Worm (Caenorhabditis elegans) whole organism, mixed stage, embryonic: Measurements from ENCODE around the gene nono-1.
A peak's percentile ranks its signal among the peaks of the same experiment; 100 is the strongest.

Experiments
- M03D4.4 ChIP-seq: sonication (generic microtip); optimal IDR thresholded peaks from 2 replicates; lab custom pipeline; 2017; ENCODE audit warnings: mild to moderate bottlenecking, missing genetic modification characterization, missing compliant biosample characterization
- bed-3 ChIP-seq: fragments of 200-800 bp; sonication (Bioruptor generic); optimal IDR thresholded peaks from 3 replicates; lab custom pipeline; 2018; ENCODE audit warnings: mild to moderate bottlenecking, missing genetic modification characterization, moderate library complexity, missing compliant biosample characterization
- blmp-1 ChIP-seq: fragments of 150-350 bp; optimal IDR thresholded peaks from 2 replicates; lab custom pipeline; 2014; ENCODE audit warnings: missing biosample characterization, missing genetic modification characterization
- ceh-39 ChIP-seq: fragments of 150-350 bp; optimal IDR thresholded peaks from 2 replicates; lab custom pipeline; 2014; ENCODE audit warnings: missing biosample characterization, missing genetic modification characterization
- ceh-43 ChIP-seq: fragments of 200-800 bp; sonication (Bioruptor generic); optimal IDR thresholded peaks from 2 replicates; lab custom pipeline; 2018; ENCODE audit warnings: mild to moderate bottlenecking, missing genetic modification characterization, moderate library complexity, missing compliant biosample characterization
- ceh-83 ChIP-seq: fragments of 200-800 bp; sonication (Bioruptor generic); optimal IDR thresholded peaks from 2 replicates; lab custom pipeline; 2018; ENCODE audit warnings: mild to moderate bottlenecking, missing genetic modification characterization, missing compliant biosample characterization
- ces-1 ChIP-seq: fragments of 150-350 bp; optimal IDR thresholded peaks from 2 replicates; lab custom pipeline; 2014; ENCODE audit warnings: missing biosample characterization, missing genetic modification reagents, missing genetic modification characterization
- drap-1 ChIP-seq: fragments of 200-800 bp; sonication (Bioruptor generic); optimal IDR thresholded peaks from 3 replicates; lab custom pipeline; 2018; ENCODE audit warnings: mild to moderate bottlenecking, missing genetic modification characterization, missing compliant biosample characterization
- elt-1 ChIP-seq: sonication (generic microtip); optimal IDR thresholded peaks from 2 replicates; lab custom pipeline; 2017; ENCODE audit warnings: missing genetic modification characterization, mild to moderate bottlenecking, missing compliant biosample characterization, antibody characterized with exemption, moderate library complexity, borderline replicate concordance; ENCODE audit not compliant: insufficient read depth
- elt-3 ChIP-seq: fragments of 150-350 bp; optimal IDR thresholded peaks from 2 replicates; lab custom pipeline; 2014; ENCODE audit warnings: missing biosample characterization, missing genetic modification characterization
- flh-1 ChIP-seq: fragments of 200-800 bp; sonication (Bioruptor generic); optimal IDR thresholded peaks from 2 replicates; lab custom pipeline; 2018; ENCODE audit warnings: mild to moderate bottlenecking, missing genetic modification characterization, moderate library complexity, missing compliant biosample characterization
- ham-2 ChIP-seq: fragments of 200-800 bp; sonication (Bioruptor generic); optimal IDR thresholded peaks from 2 replicates; lab custom pipeline; 2018; ENCODE audit warnings: mild to moderate bottlenecking, missing genetic modification characterization, missing compliant biosample characterization
- hlh-1 ChIP-seq: fragments of 150-350 bp; optimal IDR thresholded peaks from 2 replicates; lab custom pipeline; 2014; ENCODE audit warnings: missing biosample characterization, missing genetic modification reagents, missing genetic modification characterization
- lin-13 ChIP-seq: fragments of 150-350 bp; optimal IDR thresholded peaks from 2 replicates; lab custom pipeline; 2014; ENCODE audit warnings: missing biosample characterization, missing genetic modification characterization
- lin-32 ChIP-seq: fragments of 200-800 bp; sonication (Bioruptor generic); optimal IDR thresholded peaks from 2 replicates; lab custom pipeline; 2018; ENCODE audit warnings: mild to moderate bottlenecking, missing genetic modification characterization, missing compliant biosample characterization
- lsy-2 ChIP-seq: fragments of 150-350 bp; optimal IDR thresholded peaks from 2 replicates; lab custom pipeline; 2014; ENCODE audit warnings: missing biosample characterization, missing genetic modification characterization
- mab-5 ChIP-seq: fragments of 150-350 bp; optimal IDR thresholded peaks from 2 replicates; lab custom pipeline; 2014; ENCODE audit warnings: missing biosample characterization, missing genetic modification characterization
- mep-1 ChIP-seq: fragments of 150-350 bp; optimal IDR thresholded peaks from 2 replicates; lab custom pipeline; 2017; ENCODE audit warnings: missing biosample characterization, missing genetic modification reagents, missing genetic modification characterization, inconsistent platforms
- mls-2 ChIP-seq: sonication (generic microtip); optimal IDR thresholded peaks from 2 replicates; lab custom pipeline; 2016; ENCODE audit warnings: mild to moderate bottlenecking, missing genetic modification characterization, moderate library complexity, missing compliant biosample characterization
- nhr-2 ChIP-seq: fragments of 150-350 bp; optimal IDR thresholded peaks from 2 replicates; lab custom pipeline; 2014; ENCODE audit warnings: missing biosample characterization, missing genetic modification characterization
- nhr-76 ChIP-seq: sonication (generic microtip); optimal IDR thresholded peaks from 2 replicates; lab custom pipeline; 2017; ENCODE audit warnings: missing biosample characterization, missing genetic modification characterization
- sem-2 ChIP-seq: fragments of 200-800 bp; sonication (Bioruptor generic); optimal IDR thresholded peaks from 2 replicates; lab custom pipeline; 2018; ENCODE audit warnings: mild to moderate bottlenecking, missing genetic modification characterization, missing compliant biosample characterization
- snpc-4 ChIP-seq: fragments of 150-350 bp; optimal IDR thresholded peaks from 2 replicates; lab custom pipeline; 2014; ENCODE audit warnings: missing biosample characterization, missing genetic modification characterization
- sptf-1 ChIP-seq: sonication (generic microtip); optimal IDR thresholded peaks from 2 replicates; lab custom pipeline; 2017; ENCODE audit warnings: mild to moderate bottlenecking, missing genetic modification characterization, moderate library complexity, missing compliant biosample characterization
- unc-120 ChIP-seq: sonication (generic microtip); optimal IDR thresholded peaks from 2 replicates; lab custom pipeline; 2017; ENCODE audit warnings: missing genetic modification characterization, missing compliant biosample characterization; ENCODE audit not compliant: poor library complexity, severe bottlenecking
- unc-39 ChIP-seq: fragments of 150-350 bp; optimal IDR thresholded peaks from 2 replicates; lab custom pipeline; 2014; ENCODE audit warnings: missing biosample characterization, missing genetic modification characterization
- unc-62 ChIP-seq: fragments of 150-350 bp; optimal IDR thresholded peaks from 2 replicates; lab custom pipeline; 2014; ENCODE audit warnings: missing biosample characterization, missing genetic modification reagents, missing genetic modification characterization
- zip-8 ChIP-seq: fragments of 150-350 bp; optimal IDR thresholded peaks from 2 replicates; lab custom pipeline; 2014; ENCODE audit warnings: missing biosample characterization, missing genetic modification characterization
- ztf-11 ChIP-seq: fragments of 150-350 bp; optimal IDR thresholded peaks from 2 replicates; lab custom pipeline; 2014; ENCODE audit warnings: missing biosample characterization, missing genetic modification characterization

The nono-1 gene

DNA sequence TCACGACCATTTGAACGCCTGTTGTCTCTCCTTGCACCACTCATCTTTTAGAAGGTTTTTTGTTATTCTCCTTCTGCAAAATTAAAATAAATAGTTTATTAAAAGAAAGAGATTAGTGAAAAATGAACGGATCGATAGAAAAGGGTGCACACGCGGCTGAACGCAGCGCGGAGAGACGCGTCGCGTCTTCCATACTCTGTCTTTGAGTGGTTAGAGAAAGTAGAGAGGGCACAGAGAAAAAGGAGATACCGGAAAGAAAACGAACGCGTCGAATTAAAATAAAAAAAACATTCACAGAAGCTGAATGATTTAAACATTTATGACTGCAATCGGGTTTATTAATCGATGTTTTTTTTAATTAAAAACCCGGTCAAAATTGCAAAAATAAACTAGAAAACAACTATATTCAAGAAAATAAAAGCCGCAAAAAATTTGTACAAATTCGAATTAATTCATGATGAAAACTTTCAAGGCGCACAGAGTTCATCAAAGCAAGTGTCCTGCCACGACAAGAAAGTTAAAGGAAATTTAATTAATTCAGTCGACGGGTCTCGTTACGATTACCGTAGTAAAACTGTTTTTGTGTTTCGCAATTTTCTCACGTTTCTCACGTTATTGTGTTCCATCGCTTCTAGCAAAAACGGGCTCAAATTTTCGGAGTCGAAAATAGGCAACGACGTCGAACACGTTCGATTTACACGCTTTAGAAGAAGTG is at the start of gene nono-1, which contains the start of gene nop-1:
nono-1 (minus strand) TSS at position 75 of the 715 bp plus-strand sequence.
nop-1 (plus strand) TSS at position 551 of the 715 bp plus-strand sequence.
- peak; percentile 10 for TF ChIP-seq mep-1 (tag; lab: Kevin White, UChicago)
- TF ChIP-seq elt-1: no peak
- no peak for TF ChIP-seq drap-1
- no peak for TF ChIP-seq flh-1 (GFP tag; lab: Kevin White, UChicago)
- TF ChIP-seq ceh-39 (tag; lab: Kevin White, UChicago): peak; percentile 100
- TF ChIP-seq mab-5 (tag; lab: Kevin White, UChicago): no peak
- peak; percentile 22 for TF ChIP-seq mls-2 (tag; lab: Kevin White, UChicago)
- TF ChIP-seq ces-1: peak; percentile 9

DNA sequence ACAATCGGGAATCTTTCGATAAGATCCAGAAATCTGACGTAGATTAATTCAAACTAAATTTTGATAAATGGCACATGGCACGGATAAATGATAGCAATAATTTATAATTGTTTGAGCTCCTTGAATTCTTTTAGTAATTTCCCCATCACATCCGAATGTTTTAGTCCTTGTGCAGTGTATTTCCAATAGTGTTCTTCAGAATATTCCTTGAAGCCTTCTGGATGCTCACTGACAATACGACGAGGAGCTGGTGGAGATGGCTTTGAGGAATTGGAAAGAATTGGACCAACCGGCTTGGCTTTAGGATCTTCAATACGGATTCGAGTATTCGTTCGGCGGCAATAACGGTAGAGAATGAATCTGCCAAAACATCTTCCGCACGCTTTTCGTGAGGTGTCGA is 48.4 kb upstream of the nono-1 start:
- TF ChIP-seq M03D4.4 (tag; lab: Kevin White, UChicago): no peak
- no peak for TF ChIP-seq bed-3
- no peak for TF ChIP-seq snpc-4
- no peak for TF ChIP-seq nhr-76 (tag; lab: Kevin White, UChicago)
- TF ChIP-seq lsy-2 (tag; lab: Kevin White, UChicago): no peak
- no peak for TF ChIP-seq mls-2 (tag; lab: Kevin White, UChicago)
- TF ChIP-seq flh-1 (GFP tag; lab: Kevin White, UChicago): no peak
- TF ChIP-seq lin-32 (GFP tag; lab: Kevin White, UChicago): no peak
- TF ChIP-seq blmp-1 (tag; lab: Kevin White, UChicago): no peak
- TF ChIP-seq nhr-2 (tag; lab: Kevin White, UChicago): no peak

DNA sequence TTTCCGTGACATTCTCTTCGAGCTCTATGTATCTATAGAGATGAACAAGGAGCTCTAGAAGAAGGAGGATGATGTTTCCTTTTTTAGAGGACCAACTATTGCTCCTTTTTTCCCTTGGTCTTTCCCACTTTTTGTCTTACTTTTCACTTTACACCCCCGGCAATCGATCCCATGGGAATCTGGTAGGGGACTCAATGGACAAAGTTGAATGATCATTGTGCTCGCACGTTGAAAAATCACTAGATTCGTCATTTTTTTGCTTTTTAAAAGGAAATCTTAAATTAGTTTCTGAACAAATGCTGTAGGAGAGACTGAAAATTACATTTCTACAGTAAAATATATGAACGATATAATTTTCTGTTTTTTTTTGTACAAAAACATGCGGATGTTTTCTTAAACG is 44.0 kb upstream of the nono-1 start:
- no peak for TF ChIP-seq sptf-1 (tag; lab: Kevin White, UChicago)
- no peak for TF ChIP-seq lin-13 (tag; lab: Kevin White, UChicago)
- no peak for TF ChIP-seq drap-1
- no peak for TF ChIP-seq mab-5 (tag; lab: Kevin White, UChicago)
- no peak for TF ChIP-seq lsy-2 (tag; lab: Kevin White, UChicago)
- no peak for TF ChIP-seq ces-1
- TF ChIP-seq zip-8 (tag; lab: Kevin White, UChicago): no peak
- TF ChIP-seq unc-62 (GFP tag; lab: Kevin White, UChicago): no peak
- TF ChIP-seq sem-2 (GFP tag; lab: Kevin White, UChicago): no peak
- no peak for TF ChIP-seq elt-1
- TF ChIP-seq hlh-1 (tag; lab: Kevin White, UChicago): no peak

DNA sequence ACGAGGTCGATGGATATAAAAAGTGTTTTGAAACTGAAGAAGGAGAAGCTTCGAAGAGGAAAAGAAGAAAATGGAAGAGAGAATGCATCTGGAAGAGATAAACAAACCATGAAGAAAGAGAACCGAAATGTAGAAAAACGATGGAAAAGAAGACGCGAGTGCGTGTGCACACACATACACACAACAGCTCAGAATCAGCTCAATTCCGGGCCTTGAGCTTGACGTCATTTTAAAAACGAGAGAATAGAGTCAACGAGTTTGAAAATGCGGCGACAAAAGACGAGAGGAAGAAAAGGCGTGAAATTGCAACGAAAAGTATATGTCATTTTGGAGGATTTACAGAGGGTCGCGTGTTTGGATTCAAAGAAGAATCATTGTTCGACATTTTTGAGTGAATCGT is 41.6 kb upstream of the nono-1 start:
- TF ChIP-seq ham-2 (GFP tag; lab: Kevin White, UChicago) (no peak), ces-1 (peak; percentile 24)

DNA sequence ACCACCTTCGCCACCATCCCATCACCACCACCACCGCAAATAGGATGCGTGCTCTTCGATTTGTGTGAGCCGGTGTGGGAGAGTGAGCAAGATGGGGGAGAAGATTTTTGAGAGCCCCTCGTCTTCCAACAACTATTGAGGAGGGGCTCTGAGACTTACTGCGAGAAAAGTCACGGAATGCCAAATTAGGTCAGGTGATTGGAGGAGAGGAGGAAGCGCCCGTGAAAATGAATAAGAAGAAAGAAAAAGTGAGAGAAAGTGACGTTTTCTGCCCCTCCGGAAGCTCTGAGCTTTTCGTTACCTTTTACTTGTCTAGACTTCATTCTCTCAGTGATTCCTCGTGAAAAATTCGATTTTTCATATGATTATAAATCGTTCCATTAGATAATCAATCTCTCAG is 40.6 kb upstream of the nono-1 start:
- TF ChIP-seq ham-2 (GFP tag; lab: Kevin White, UChicago) (no peak), bed-3 (no peak), ceh-43 (no peak), sptf-1 (tag; lab: Kevin White, UChicago) (no peak), unc-62 (GFP tag; lab: Kevin White, UChicago) (no peak), unc-39 (tag; lab: Kevin White, UChicago) (no peak), mep-1 (tag; lab: Kevin White, UChicago) (no peak), lin-32 (GFP tag; lab: Kevin White, UChicago) (no peak), mab-5 (tag; lab: Kevin White, UChicago) (no peak), flh-1 (GFP tag; lab: Kevin White, UChicago) (no peak), lsy-2 (tag; lab: Kevin White, UChicago) (no peak), nhr-2 (tag; lab: Kevin White, UChicago) (no peak), mls-2 (tag; lab: Kevin White, UChicago) (no peak), ztf-11 (no peak), blmp-1 (tag; lab: Kevin White, UChicago) (no peak)

DNA sequence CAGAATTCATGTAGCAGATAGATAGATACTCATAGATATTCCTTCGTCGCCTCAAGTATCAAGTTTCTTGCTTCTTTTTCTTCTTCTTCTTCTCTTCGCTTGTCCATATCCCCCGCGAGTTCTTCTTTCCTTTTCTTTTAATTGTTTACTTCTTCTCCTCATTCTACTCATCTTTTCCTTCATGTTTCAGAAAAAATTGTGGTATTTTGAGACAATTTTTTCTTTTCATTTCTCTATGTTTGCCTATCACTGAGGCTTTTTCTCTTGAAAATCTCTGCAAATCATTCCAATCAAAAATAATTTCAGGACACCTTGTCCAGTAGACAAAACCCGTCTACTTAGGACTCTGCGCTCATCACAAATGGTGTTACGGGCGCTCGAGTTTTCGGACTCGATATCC is 34.9 kb upstream of the nono-1 start, which contains the start of gene T04C9.1:
T04C9.1 (plus strand) TSS at position 301 of the 400 bp plus-strand sequence.
- TF ChIP-seq elt-1: no peak
- no peak for TF ChIP-seq zip-8 (tag; lab: Kevin White, UChicago)
- no peak for TF ChIP-seq ceh-43
- TF ChIP-seq sptf-1 (tag; lab: Kevin White, UChicago): no peak
- TF ChIP-seq elt-3 (tag; lab: Kevin White, UChicago): no peak
- no peak for TF ChIP-seq sem-2 (GFP tag; lab: Kevin White, UChicago)
- TF ChIP-seq mep-1 (tag; lab: Kevin White, UChicago): no peak
- TF ChIP-seq nhr-76 (tag; lab: Kevin White, UChicago): no peak
- TF ChIP-seq snpc-4: no peak
- no peak for TF ChIP-seq lin-32 (GFP tag; lab: Kevin White, UChicago)
- TF ChIP-seq unc-62 (GFP tag; lab: Kevin White, UChicago): no peak
- TF ChIP-seq ceh-83 (GFP tag; lab: Kevin White, UChicago): no peak
- TF ChIP-seq nhr-2 (tag; lab: Kevin White, UChicago): no peak
- TF ChIP-seq hlh-1 (tag; lab: Kevin White, UChicago): no peak
- no peak for TF ChIP-seq unc-39 (tag; lab: Kevin White, UChicago)
- TF ChIP-seq flh-1 (GFP tag; lab: Kevin White, UChicago): no peak
- no peak for TF ChIP-seq unc-120 (tag; lab: Kevin White, UChicago)
